Worm (Caenorhabditis elegans): ENCODE measurements around the gene C03A3.3.

Gene C03A3.3

ce11 chrX:11257071-11257470, 11.8 kb downstream of the C03A3.3 start, which contains the start of gene C03A3.1:
TSS of gene C03A3.1 (plus strand) at chrX:11257361.
- TF ChIP-seq ceh-83 (GFP tag; optimal IDR thresholded peaks at IDR 0.05) (no peak), nhr-2 (tag; optimal IDR thresholded peaks at IDR 0.05) (no peak), unc-39 (tag; optimal IDR thresholded peaks at IDR 0.05) (no peak), nhr-76 (tag; optimal IDR thresholded peaks at IDR 0.05) (no peak), mep-1 (tag; optimal IDR thresholded peaks at IDR 0.05) (no peak), lsy-2 (tag; optimal IDR thresholded peaks at IDR 0.05) (no peak), ces-1 (GFP tag; optimal IDR thresholded peaks at IDR 0.05) (peak; percentile 36), lin-32 (GFP tag; optimal IDR thresholded peaks at IDR 0.05) (peak; percentile 29), flh-1 (GFP tag; optimal IDR thresholded peaks at IDR 0.05) (no peak), blmp-1 (tag; optimal IDR thresholded peaks at IDR 0.05) (no peak), nhr-237 (tag; optimal IDR thresholded peaks at IDR 0.05) (no peak), snpc-4 (tag; optimal IDR thresholded peaks at IDR 0.05) (no peak), mab-5 (tag; optimal IDR thresholded peaks at IDR 0.05) (no peak), sptf-1 (tag; optimal IDR thresholded peaks at IDR 0.05) (peak; percentile 35), drap-1 (GFP tag; optimal IDR thresholded peaks at IDR 0.05) (peak; percentile 47), hlh-1 (tag; optimal IDR thresholded peaks at IDR 0.05) (peak; percentile 14), elt-1 (tag; optimal IDR thresholded peaks at IDR 0.05; ENCODE audit: borderline replicate concordance, insufficient read depth) (no peak), nhr-28 (tag; optimal IDR thresholded peaks at IDR 0.05) (no peak), nhr-12 (tag; optimal IDR thresholded peaks at IDR 0.05) (no peak), mls-2 (tag; optimal IDR thresholded peaks at IDR 0.05) (peak; percentile 51), sem-2 (GFP tag; optimal IDR thresholded peaks at IDR 0.05) (no peak), tbx-8 (GFP tag; optimal IDR thresholded peaks at IDR 0.05) (no peak), cnd-1 (tag; optimal IDR thresholded peaks at IDR 0.05) (peak; percentile 61), ztf-11 (tag; optimal IDR thresholded peaks at IDR 0.05) (no peak), lin-13 (tag; optimal IDR thresholded peaks at IDR 0.05) (peak; percentile 17), M03D4.4 (tag; optimal IDR thresholded peaks at IDR 0.05) (no peak), ceh-39 (tag; optimal IDR thresholded peaks at IDR 0.05) (no peak), bed-3 (GFP tag; optimal IDR thresholded peaks at IDR 0.05) (no peak), elt-3 (tag; optimal IDR thresholded peaks at IDR 0.05) (no peak), ham-2 (GFP tag; optimal IDR thresholded peaks at IDR 0.05) (no peak), pha-4 (tag; optimal IDR thresholded peaks at IDR 0.05) (no peak), unc-62 (GFP tag; optimal IDR thresholded peaks at IDR 0.05) (no peak), zip-8 (tag; optimal IDR thresholded peaks at IDR 0.05) (no peak), unc-120 (tag; optimal IDR thresholded peaks at IDR 0.05; ENCODE audit: poor library complexity, severe bottlenecking) (peak; percentile 40), ceh-43 (GFP tag; optimal IDR thresholded peaks at IDR 0.05) (no peak)

ce11 chrX:11252429-11252828, 16.4 kb downstream of the C03A3.3 start:
- TF ChIP-seq drap-1 (GFP tag; optimal IDR thresholded peaks at IDR 0.05) (peak; percentile 61), tbx-8 (GFP tag; optimal IDR thresholded peaks at IDR 0.05) (peak; percentile 28), nhr-12 (tag; optimal IDR thresholded peaks at IDR 0.05) (no peak), sem-2 (GFP tag; optimal IDR thresholded peaks at IDR 0.05) (peak; percentile 65), mls-2 (tag; optimal IDR thresholded peaks at IDR 0.05) (peak; percentile 78), bed-3 (GFP tag; optimal IDR thresholded peaks at IDR 0.05) (peak; percentile 30), mab-5 (tag; optimal IDR thresholded peaks at IDR 0.05) (no peak), cnd-1 (tag; optimal IDR thresholded peaks at IDR 0.05) (peak; percentile 62), ham-2 (GFP tag; optimal IDR thresholded peaks at IDR 0.05) (peak; percentile 37), unc-39 (tag; optimal IDR thresholded peaks at IDR 0.05) (no peak), nhr-2 (tag; optimal IDR thresholded peaks at IDR 0.05) (no peak), sptf-1 (tag; optimal IDR thresholded peaks at IDR 0.05) (peak; percentile 73), unc-62 (GFP tag; optimal IDR thresholded peaks at IDR 0.05) (no peak), elt-1 (tag; optimal IDR thresholded peaks at IDR 0.05; ENCODE audit: borderline replicate concordance, insufficient read depth) (no peak), ces-1 (GFP tag; optimal IDR thresholded peaks at IDR 0.05) (no peak), unc-120 (tag; optimal IDR thresholded peaks at IDR 0.05; ENCODE audit: poor library complexity, severe bottlenecking) (peak; percentile 70), nhr-28 (tag; optimal IDR thresholded peaks at IDR 0.05) (no peak), elt-3 (tag; optimal IDR thresholded peaks at IDR 0.05) (no peak), ceh-43 (GFP tag; optimal IDR thresholded peaks at IDR 0.05) (peak; percentile 57), pha-4 (tag; optimal IDR thresholded peaks at IDR 0.05) (no peak), hlh-1 (tag; optimal IDR thresholded peaks at IDR 0.05) (no peak), lin-13 (tag; optimal IDR thresholded peaks at IDR 0.05) (no peak), flh-1 (GFP tag; optimal IDR thresholded peaks at IDR 0.05) (peak; percentile 39), ceh-83 (GFP tag; optimal IDR thresholded peaks at IDR 0.05) (peak; percentile 85), M03D4.4 (tag; optimal IDR thresholded peaks at IDR 0.05) (peak; percentile 69), zip-8 (tag; optimal IDR thresholded peaks at IDR 0.05) (peak; percentile 32), nhr-237 (tag; optimal IDR thresholded peaks at IDR 0.05) (no peak), ceh-39 (tag; optimal IDR thresholded peaks at IDR 0.05) (no peak), ztf-11 (tag; optimal IDR thresholded peaks at IDR 0.05) (no peak), blmp-1 (tag; optimal IDR thresholded peaks at IDR 0.05) (no peak), lsy-2 (tag; optimal IDR thresholded peaks at IDR 0.05) (no peak), snpc-4 (tag; optimal IDR thresholded peaks at IDR 0.05) (no peak), mep-1 (tag; optimal IDR thresholded peaks at IDR 0.05) (peak; percentile 42), nhr-76 (tag; optimal IDR thresholded peaks at IDR 0.05) (no peak), lin-32 (GFP tag; optimal IDR thresholded peaks at IDR 0.05) (peak; percentile 53)

Data from whole organism, mixed stage, embryonic.